Worm (Caenorhabditis elegans): ENCODE results near the gene col-37.
"Not testable (repeated sequence)": the region's sequence is repeated elsewhere in the genome, so short reads cannot be mapped to it uniquely, and the experiment has no call there.

Gene col-37

DNA sequence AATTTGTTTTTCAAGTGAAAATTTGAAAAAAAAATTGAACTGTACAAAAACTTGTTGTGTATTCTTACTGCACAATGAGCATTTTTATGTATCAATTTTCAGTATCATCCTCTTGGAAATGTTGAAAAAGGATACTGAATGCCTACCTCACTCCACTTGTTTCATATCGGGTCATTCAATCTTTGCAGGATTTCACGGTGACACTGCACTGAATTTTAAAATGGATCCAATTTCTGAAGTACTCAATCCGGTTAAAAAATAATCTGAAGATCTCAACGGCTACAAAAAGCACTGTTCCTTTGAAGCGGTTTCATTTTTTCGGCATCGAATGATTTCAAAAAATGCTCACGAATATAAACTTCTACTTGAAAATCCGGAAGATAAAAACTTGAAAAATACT is 29.6 kb downstream of the col-37 start:
- TF ChIP-seq aly-2 (tag; optimal IDR thresholded peaks at IDR 0.05) (no peak), sea-2 (GFP tag; optimal IDR thresholded peaks at IDR 0.05) (no peak), nhr-77 (tag; optimal IDR thresholded peaks at IDR 0.05) (no peak), fos-1 (tag; optimal IDR thresholded peaks at IDR 0.05) (no peak), ceh-16 (tag; optimal IDR thresholded peaks at IDR 0.05) (no peak), unc-62 (GFP tag; optimal IDR thresholded peaks at IDR 0.05) (no peak), ceh-28 (tag; optimal IDR thresholded peaks at IDR 0.05) (no peak), nhr-67 (tag; optimal IDR thresholded peaks at IDR 0.05) (no peak), R02D3.7 (tag; optimal IDR thresholded peaks at IDR 0.05) (no peak), tbx-2 (tag; optimal IDR thresholded peaks at IDR 0.05) (no peak), ceh-9 (tag; optimal IDR thresholded peaks at IDR 0.05) (no peak), ceh-82 (tag; optimal IDR thresholded peaks at IDR 0.05) (no peak), elt-2 (tag; optimal IDR thresholded peaks at IDR 0.05) (no peak), pqm-1 (tag; optimal IDR thresholded peaks at IDR 0.05) (no peak), egl-5 (tag; optimal IDR thresholded peaks at IDR 0.05) (no peak), elt-1 (tag; optimal IDR thresholded peaks at IDR 0.05) (no peak), lin-39 (tag; optimal IDR thresholded peaks at IDR 0.05) (no peak), snpc-4 (tag; optimal IDR thresholded peaks at IDR 0.05) (no peak), nhr-25 (tag; optimal IDR thresholded peaks at IDR 0.05) (no peak), ama-1 (optimal IDR thresholded peaks at IDR 0.05) (no peak)

DNA sequence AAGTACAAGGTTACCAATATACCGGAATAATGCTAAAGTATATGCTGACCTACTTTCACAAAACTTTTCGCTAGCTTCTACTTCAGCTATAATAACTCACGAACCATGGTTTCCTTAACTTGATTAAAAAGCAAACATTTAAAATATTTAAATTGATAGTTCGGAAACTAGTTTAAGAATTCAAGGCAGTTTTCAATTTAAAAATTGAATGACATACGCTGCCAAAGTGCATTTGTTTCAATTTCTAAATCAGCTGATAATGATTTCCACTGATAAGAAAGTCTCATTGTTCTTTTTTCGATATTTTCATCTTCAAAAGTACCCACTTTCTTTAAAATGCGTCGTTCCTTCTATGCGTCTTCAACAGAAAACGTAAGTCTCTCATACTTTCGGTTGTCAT is 36.4 kb downstream of the col-37 start, which contains the start of gene enpp-1:
enpp-1 (plus strand) TSS at position 301 of the 400 bp plus-strand sequence.
- TF ChIP-seq nhr-43 (tag; optimal IDR thresholded peaks at IDR 0.05; ENCODE audit: poor library complexity, severe bottlenecking); sea-2 (GFP tag; optimal IDR thresholded peaks at IDR 0.05); ama-1 (optimal IDR thresholded peaks at IDR 0.05): not testable (repeated sequence)

DNA sequence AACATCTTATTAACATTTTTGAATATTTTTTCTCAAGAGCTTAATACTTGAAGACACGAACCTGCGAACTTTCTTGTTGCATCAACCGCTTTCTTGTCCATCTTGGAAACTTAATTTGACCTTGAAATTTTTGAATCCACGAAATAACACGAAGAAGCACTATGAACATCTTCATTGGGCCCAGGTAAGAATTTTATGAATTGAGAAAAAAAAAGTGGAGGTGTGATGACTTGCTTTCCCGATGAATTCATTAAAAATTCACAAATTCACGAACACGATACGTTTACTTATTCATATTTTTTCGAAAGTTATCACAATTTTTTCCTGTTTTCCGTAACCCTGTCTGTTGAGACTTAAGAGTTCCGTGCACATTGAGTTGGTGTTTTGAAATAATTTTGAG is 36.9 kb downstream of the col-37 start, which contains the start of gene C27A7.6:
C27A7.6 (minus strand) TSS at position 101 of the 400 bp plus-strand sequence.
- not testable (repeated sequence) for TF ChIP-seq ztf-11 (tag; optimal IDR thresholded peaks at IDR 0.05); ama-1 (optimal IDR thresholded peaks at IDR 0.05); skn-1 (tag; optimal IDR thresholded peaks at IDR 0.05)

DNA sequence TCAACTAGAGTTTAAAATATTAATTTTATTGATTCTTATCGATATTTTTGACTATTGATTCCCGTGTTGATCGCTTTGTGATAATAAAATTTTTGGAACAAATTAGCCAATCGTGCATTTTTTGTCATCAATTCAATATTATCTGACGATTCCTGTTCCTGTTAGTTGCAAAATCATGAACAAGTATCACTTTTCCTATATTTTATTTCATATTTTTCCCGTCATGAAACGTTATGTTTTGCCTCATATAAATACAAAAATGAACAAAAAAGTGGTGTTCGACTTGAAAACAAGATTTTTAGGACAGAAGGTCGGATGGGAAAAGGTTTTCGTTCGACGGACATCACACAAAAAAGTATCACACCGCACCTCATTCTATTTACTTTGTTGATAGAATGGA is 46.3 kb downstream of the col-37 start, which contains the start of gene C13C4.6:
C13C4.6 (plus strand) TSS at position 301 of the 400 bp plus-strand sequence.
- TF ChIP-seq elt-2 (tag; optimal IDR thresholded peaks at IDR 0.05) (peak; percentile 10), egl-27 (tag; optimal IDR thresholded peaks at IDR 0.05) (no peak)

DNA sequence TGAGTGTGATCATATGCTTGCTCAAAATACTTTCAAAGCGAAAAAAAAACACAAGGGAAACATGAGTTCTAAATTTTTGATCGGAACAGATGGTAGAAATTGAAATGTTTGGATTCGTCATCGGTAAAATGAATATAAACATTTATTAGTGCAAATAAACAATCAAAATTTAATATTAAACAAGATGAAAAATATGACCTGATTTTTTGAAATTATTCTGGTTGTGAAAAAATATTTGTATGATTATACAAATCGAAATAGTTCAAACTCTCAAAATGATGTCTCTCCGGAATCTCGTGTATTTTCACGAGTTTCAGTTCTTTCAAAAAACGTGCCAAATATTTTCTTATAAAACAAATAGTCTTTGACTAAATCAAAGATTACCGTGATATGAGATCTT is 47.2 kb downstream of the col-37 start, which contains the start of gene C13C4.7:
C13C4.7 (minus strand) TSS at position 101 of the 400 bp plus-strand sequence.
- TF ChIP-seq ama-1 (optimal IDR thresholded peaks at IDR 0.05): no peak
- TF ChIP-seq nhr-77 (tag; optimal IDR thresholded peaks at IDR 0.05): no peak
- no peak for TF ChIP-seq fkh-10 (GFP tag; optimal IDR thresholded peaks at IDR 0.05)
- no peak for TF ChIP-seq nfya-1 (tag; optimal IDR thresholded peaks at IDR 0.05; ENCODE audit: insufficient read depth)
- TF ChIP-seq nhr-23 (tag; optimal IDR thresholded peaks at IDR 0.05): no peak
- TF ChIP-seq mdl-1 (tag; optimal IDR thresholded peaks at IDR 0.05): no peak
- TF ChIP-seq ceh-16 (tag; optimal IDR thresholded peaks at IDR 0.05): no peak
- TF ChIP-seq ztf-11 (tag; optimal IDR thresholded peaks at IDR 0.05): no peak
- TF ChIP-seq egl-27 (tag; optimal IDR thresholded peaks at IDR 0.05): no peak
- TF ChIP-seq lsy-12 (tag; optimal IDR thresholded peaks at IDR 0.05): no peak
- TF ChIP-seq unc-62 (GFP tag; optimal IDR thresholded peaks at IDR 0.05): no peak
- TF ChIP-seq aly-2 (tag; optimal IDR thresholded peaks at IDR 0.05): no peak
- TF ChIP-seq lin-39 (tag; optimal IDR thresholded peaks at IDR 0.05): no peak
- no peak for TF ChIP-seq tbx-2 (tag; optimal IDR thresholded peaks at IDR 0.05)
- TF ChIP-seq pha-4 (tag; optimal IDR thresholded peaks at IDR 0.05): no peak
- no peak for TF ChIP-seq egl-5 (tag; optimal IDR thresholded peaks at IDR 0.05)
- TF ChIP-seq elt-2 (tag; optimal IDR thresholded peaks at IDR 0.05): no peak

DNA sequence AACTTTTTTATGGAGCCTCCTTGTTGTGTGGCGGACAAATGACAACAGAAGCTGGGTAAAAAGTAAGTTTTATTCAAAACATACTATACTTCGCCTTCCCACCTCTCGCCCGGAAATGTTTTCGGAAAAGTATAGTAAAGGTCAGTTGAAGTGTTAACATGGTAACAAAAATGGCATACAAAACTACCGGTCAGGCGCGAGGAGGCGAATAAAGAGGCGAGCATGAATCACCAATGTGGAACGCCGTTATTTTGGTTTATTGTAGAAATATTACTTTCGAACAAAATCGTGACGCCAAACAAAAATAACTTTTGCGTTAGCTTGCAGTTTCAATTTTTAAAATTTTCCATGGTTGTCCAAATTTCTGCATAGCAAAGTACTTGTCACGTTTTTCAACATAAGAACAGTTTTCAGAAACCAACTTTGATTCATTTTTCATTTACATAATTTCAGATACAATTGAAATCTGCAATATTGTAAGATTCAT is 49.9 kb downstream of the col-37 start, which contains the start of gene C13C4.8:
C13C4.8 (plus strand) TSS at position 437 of the 487 bp plus-strand sequence.
- TF ChIP-seq fkh-10 (GFP tag; optimal IDR thresholded peaks at IDR 0.05) (no peak), unc-62 (GFP tag; optimal IDR thresholded peaks at IDR 0.05) (no peak)

Measured in whole organism, L3 larva.